Fruit fly (Drosophila melanogaster) whole organism, embryonic: Measurements from ENCODE around the gene CG7912.
A peak's percentile ranks its signal among the peaks of the same experiment; 100 is the strongest.

Experiments
- BEAF-32 ChIP-seq: fragments of 200-800 bp; sonication (Bioruptor generic); optimal IDR thresholded peaks from 3 replicates; lab custom pipeline; 2017; ENCODE audit warnings: missing biosample characterization, missing genetic modification characterization, mild to moderate bottlenecking, moderate library complexity, missing genetic modification reagents
- CG11247 ChIP-seq: fragments of 200-800 bp; sonication (Bioruptor generic); IDR thresholded peaks from 2 replicates; pipeline ENCODE4 v1.3.6; 2022; ENCODE audit warnings: missing biosample characterization, missing genetic modification characterization
- CG12236 ChIP-seq: fragments of 200-800 bp; sonication (Bioruptor generic); optimal IDR thresholded peaks from 2 replicates; lab custom pipeline; 2016; ENCODE audit warnings: missing biosample characterization, missing genetic modification characterization
- CG12659 ChIP-seq: fragments of 200-800 bp; sonication (Bioruptor generic); optimal IDR thresholded peaks from 3 replicates; lab custom pipeline; 2017; ENCODE audit warnings: mild to moderate bottlenecking, missing biosample characterization, missing genetic modification reagents, missing genetic modification characterization
- CG12744 ChIP-seq: fragments of 200-800 bp; sonication (Bioruptor generic); optimal IDR thresholded peaks from 2 replicates; lab custom pipeline; 2016; ENCODE audit warnings: missing biosample characterization, missing genetic modification characterization
- CG13296 ChIP-seq: fragments of 200-800 bp; sonication (Bioruptor generic); optimal IDR thresholded peaks from 3 replicates; lab custom pipeline; 2018; ENCODE audit warnings: missing biosample characterization, mild to moderate bottlenecking, missing genetic modification characterization
- CG15696 ChIP-seq: fragments of 200-800 bp; sonication (Bioruptor generic); optimal IDR thresholded peaks from 2 replicates; lab custom pipeline; 2019; ENCODE audit warnings: missing biosample characterization, mild to moderate bottlenecking, missing genetic modification characterization, moderate library complexity
- CG1603 ChIP-seq: fragments of 200-800 bp; sonication (Bioruptor generic); optimal IDR thresholded peaks from 2 replicates; lab custom pipeline; 2019; ENCODE audit warnings: missing biosample characterization, mild to moderate bottlenecking, missing genetic modification characterization, moderate library complexity
- CG1647 ChIP-seq: fragments of 200-800 bp; sonication (Bioruptor generic); optimal IDR thresholded peaks from 3 replicates; lab custom pipeline; 2016; ENCODE audit warnings: missing biosample characterization, missing genetic modification characterization
- CG16863 ChIP-seq: fragments of 200-800 bp; sonication (Bioruptor generic); optimal IDR thresholded peaks from 3 replicates; lab custom pipeline; 2016; ENCODE audit warnings: missing biosample characterization, missing genetic modification characterization
- CG1792 ChIP-seq: fragments of 200-800 bp; sonication (Bioruptor generic); optimal IDR thresholded peaks from 2 replicates; lab custom pipeline; 2016; ENCODE audit warnings: missing biosample characterization, missing genetic modification characterization
- CG2116 ChIP-seq: fragments of 200-800 bp; sonication (Bioruptor generic); optimal IDR thresholded peaks from 3 replicates; lab custom pipeline; 2018; ENCODE audit warnings: missing biosample characterization, mild to moderate bottlenecking, missing genetic modification characterization
- CG2678 ChIP-seq: fragments of 200-800 bp; sonication (Bioruptor generic); optimal IDR thresholded peaks from 3 replicates; lab custom pipeline; 2019; ENCODE audit warnings: missing biosample characterization, mild to moderate bottlenecking, missing genetic modification characterization, moderate library complexity
- CG30403 ChIP-seq: fragments of 200-800 bp; sonication (Bioruptor generic); optimal IDR thresholded peaks from 3 replicates; lab custom pipeline; 2016; ENCODE audit warnings: missing biosample characterization, missing genetic modification characterization
- CG30431 ChIP-seq: fragments of 200-800 bp; sonication (Bioruptor generic); optimal IDR thresholded peaks from 2 replicates; lab custom pipeline; 2017; ENCODE audit warnings: missing biosample characterization, missing genetic modification characterization
- CG31365 ChIP-seq: fragments of 200-800 bp; sonication (Bioruptor generic); optimal IDR thresholded peaks from 2 replicates; lab custom pipeline; 2018; ENCODE audit warnings: missing biosample characterization, mild to moderate bottlenecking, missing genetic modification characterization
- CG31388 ChIP-seq: fragments of 200-800 bp; sonication (Bioruptor generic); optimal IDR thresholded peaks from 2 replicates; lab custom pipeline; 2016; ENCODE audit warnings: missing biosample characterization, missing genetic modification characterization
- CG3281 ChIP-seq: fragments of 200-800 bp; sonication (Bioruptor generic); optimal IDR thresholded peaks from 3 replicates; lab custom pipeline; 2017; ENCODE audit warnings: missing biosample characterization, mild to moderate bottlenecking, missing genetic modification characterization
- CG34224 ChIP-seq: fragments of 200-800 bp; sonication (Bioruptor generic); IDR thresholded peaks from 3 replicates; pipeline ENCODE4 v1.3.6; 2022; ENCODE audit warnings: missing biosample characterization, missing genetic modification characterization; ENCODE audit not compliant: partially characterized antibody
- CG34376 ChIP-seq: fragments of 200-800 bp; sonication (Bioruptor generic); optimal IDR thresholded peaks from 2 replicates; lab custom pipeline; 2018; ENCODE audit warnings: missing biosample characterization, mild to moderate bottlenecking, missing genetic modification characterization
- CG43689 ChIP-seq: fragments of 200-800 bp; sonication (Bioruptor generic); IDR thresholded peaks from 2 replicates; pipeline ENCODE4 v1.3.6; 2022; ENCODE audit warnings: missing biosample characterization, missing genetic modification characterization
- CG4854 ChIP-seq: fragments of 200-800 bp; sonication (Bioruptor generic); optimal IDR thresholded peaks from 2 replicates; lab custom pipeline; 2016; ENCODE audit warnings: missing biosample characterization, missing genetic modification characterization, inconsistent platforms
- CG7556 ChIP-seq: fragments of 200-800 bp; sonication (Bioruptor generic); optimal IDR thresholded peaks from 2 replicates; lab custom pipeline; 2017; ENCODE audit warnings: missing biosample characterization, mild to moderate bottlenecking, missing genetic modification characterization
- CG7786 ChIP-seq: fragments of 200-800 bp; sonication (Bioruptor generic); optimal IDR thresholded peaks from 2 replicates; lab custom pipeline; 2016; ENCODE audit warnings: missing biosample characterization, missing genetic modification characterization
- CG9876 ChIP-seq: fragments of 200-800 bp; sonication (Bioruptor generic); optimal IDR thresholded peaks from 2 replicates; lab custom pipeline; 2016; ENCODE audit warnings: missing biosample characterization, missing genetic modification characterization
- CG9932 ChIP-seq: fragments of 200-800 bp; sonication (Bioruptor generic); IDR thresholded peaks from 2 replicates; pipeline ENCODE4 v1.3.6; 2022; ENCODE audit warnings: missing biosample characterization, missing genetic modification characterization
- D19A ChIP-seq: fragments of 200-800 bp; optimal IDR thresholded peaks from 3 replicates; lab custom pipeline; 2019; ENCODE audit warnings: missing biosample characterization, mild to moderate bottlenecking, missing genetic modification characterization, moderate library complexity
- E2f1 ChIP-seq: fragments of 200-800 bp; sonication (Bioruptor generic); IDR thresholded peaks from 2 replicates; pipeline ENCODE4 v1.3.6; 2022; ENCODE audit warnings: missing biosample characterization, missing genetic modification characterization
- E2f2 ChIP-seq: fragments of 200-800 bp; sonication (Bioruptor generic); IDR thresholded peaks from 2 replicates; pipeline ENCODE4 v1.3.6; 2022; ENCODE audit warnings: missing biosample characterization, missing genetic modification characterization
- Ets65A ChIP-seq: fragments of 200-800 bp; sonication (Bioruptor generic); peaks from one replicate; lab custom pipeline; 2016; ENCODE audit warnings: missing biosample characterization, missing genetic modification characterization
- Gug ChIP-seq: fragments of 200-800 bp; sonication (Bioruptor generic); IDR thresholded peaks from 4 replicates; pipeline ENCODE4 v1.3.6; 2022; ENCODE audit warnings: missing biosample characterization, missing genetic modification characterization
- HLH54F ChIP-seq: fragments of 200-800 bp; sonication (Bioruptor generic); optimal IDR thresholded peaks from 3 replicates; lab custom pipeline; 2016; ENCODE audit warnings: missing biosample characterization, missing genetic modification characterization
- Lhr ChIP-seq: fragments of 200-800 bp; sonication (Bioruptor generic); optimal IDR thresholded peaks from 3 replicates; lab custom pipeline; 2017; ENCODE audit warnings: mild to moderate bottlenecking, missing biosample characterization, missing genetic modification reagents, missing genetic modification characterization
- Med ChIP-seq: fragments of 200-800 bp; sonication (Bioruptor generic); peaks from one replicate; lab custom pipeline; 2016; ENCODE audit warnings: missing biosample characterization, missing genetic modification characterization, mild to moderate bottlenecking, inconsistent platforms, moderate library complexity
- Nf-YA ChIP-seq: fragments of 200-800 bp; sonication (Bioruptor generic); IDR thresholded peaks from 2 replicates; pipeline ENCODE4 v1.3.6; 2022; ENCODE audit warnings: missing biosample characterization, missing genetic modification characterization
- NfI ChIP-seq: fragments of 200-800 bp; sonication (Bioruptor generic); optimal IDR thresholded peaks from 3 replicates; lab custom pipeline; 2018; ENCODE audit warnings: missing biosample characterization, mild to moderate bottlenecking, missing genetic modification characterization, moderate library complexity
- Oaz ChIP-seq: fragments of 200-800 bp; sonication (Bioruptor generic); IDR thresholded peaks from 2 replicates; pipeline ENCODE4 v1.3.6; 2022; ENCODE audit warnings: missing biosample characterization, missing genetic modification characterization
- Oli ChIP-seq: fragments of 200-800 bp; sonication (Bioruptor generic); optimal IDR thresholded peaks from 2 replicates; lab custom pipeline; 2018; ENCODE audit warnings: missing biosample characterization, mild to moderate bottlenecking, missing genetic modification characterization, moderate library complexity
- Ptx1 ChIP-seq: fragments of 200-800 bp; sonication (Bioruptor generic); IDR thresholded peaks from 2 replicates; pipeline ENCODE4 v1.3.6; 2022; ENCODE audit warnings: missing biosample characterization, missing genetic modification characterization
- Xbp1 ChIP-seq: fragments of 200-800 bp; sonication (Bioruptor generic); optimal IDR thresholded peaks from 3 replicates; lab custom pipeline; 2016; ENCODE audit warnings: missing biosample characterization, mild to moderate bottlenecking, missing genetic modification characterization
- az2 ChIP-seq: fragments of 200-800 bp; sonication (Bioruptor generic); optimal IDR thresholded peaks from 3 replicates; lab custom pipeline; 2016; ENCODE audit warnings: missing biosample characterization, missing genetic modification characterization
- bab2 ChIP-seq: fragments of 200-800 bp; sonication (Bioruptor generic); optimal IDR thresholded peaks from 2 replicates; lab custom pipeline; 2016; ENCODE audit warnings: missing biosample characterization, missing genetic modification characterization
- cas ChIP-seq: fragments of 200-800 bp; sonication (Bioruptor generic); IDR thresholded peaks from 2 replicates; pipeline ENCODE4 v1.3.6; 2022; ENCODE audit warnings: missing biosample characterization, missing genetic modification characterization
- chinmo ChIP-seq: fragments of 200-800 bp; sonication (Bioruptor generic); IDR thresholded peaks from 4 replicates; pipeline ENCODE4 v1.3.6; 2022; ENCODE audit warnings: missing biosample characterization, missing genetic modification characterization; ENCODE audit not compliant: partially characterized antibody
- chn ChIP-seq: fragments of 200-800 bp; sonication (Bioruptor generic); optimal IDR thresholded peaks from 2 replicates; lab custom pipeline; 2016; ENCODE audit warnings: missing biosample characterization, missing genetic modification characterization
- fd102C ChIP-seq: fragments of 200-800 bp; sonication (Bioruptor generic); optimal IDR thresholded peaks from 2 replicates; lab custom pipeline; 2018; ENCODE audit warnings: missing biosample characterization, mild to moderate bottlenecking, missing genetic modification characterization, moderate library complexity
- fd64A ChIP-seq: fragments of 200-800 bp; sonication (Bioruptor generic); optimal IDR thresholded peaks from 3 replicates; lab custom pipeline; 2018; ENCODE audit warnings: missing biosample characterization, mild to moderate bottlenecking, missing genetic modification characterization
- fu2 ChIP-seq: fragments of 200-800 bp; sonication (Bioruptor generic); optimal IDR thresholded peaks from 2 replicates; lab custom pipeline; 2016; ENCODE audit warnings: missing biosample characterization, missing genetic modification characterization
- gt ChIP-seq: fragments of 200-800 bp; sonication (Bioruptor generic); IDR thresholded peaks from 2 replicates; pipeline ENCODE4 v1.3.6; 2022; ENCODE audit warnings: missing biosample characterization, missing genetic modification characterization
- nau ChIP-seq: fragments of 200-800 bp; sonication (Bioruptor generic); optimal IDR thresholded peaks from 3 replicates; lab custom pipeline; 2017; ENCODE audit warnings: missing biosample characterization, mild to moderate bottlenecking, missing genetic modification characterization, missing genetic modification reagents
- p53 ChIP-seq: fragments of 200-800 bp; sonication (Bioruptor generic); optimal IDR thresholded peaks from 2 replicates; lab custom pipeline; 2016; ENCODE audit warnings: missing biosample characterization, missing genetic modification characterization
- sens ChIP-seq: fragments of 200-800 bp; sonication (Bioruptor generic); peaks from one replicate; lab custom pipeline; 2016; ENCODE audit warnings: missing biosample characterization, missing genetic modification characterization
- sob ChIP-seq: fragments of 200-800 bp; sonication (Bioruptor generic); IDR thresholded peaks from 2 replicates; pipeline ENCODE4 v1.3.6; 2022; ENCODE audit warnings: missing biosample characterization, missing genetic modification characterization

The CG7912 gene

dm6 chr3R:30021009-30021408 is 12.0 kb upstream of the CG7912 start (continued):
- TF ChIP-seq HLH54F (GFP tag; lab: Kevin White, UChicago) = no peak
- TF ChIP-seq BEAF-32 (GFP tag; lab: Kevin White, UChicago) = no peak
- TF ChIP-seq CG9932 (GFP tag; lab: Robert Waterston, UW) = no peak
- peak; percentile 44 for TF ChIP-seq CG30403
- no peak for TF ChIP-seq Oaz (GFP tag; lab: Robert Waterston, UW)
- TF ChIP-seq CG43689 (GFP tag; lab: Robert Waterston, UW) = no peak
- no peak for TF ChIP-seq CG12236
- no peak for TF ChIP-seq NfI
- 0 out of 2 replicates have a peak, but pooled peaks have one; percentile 31 for TF ChIP-seq Ptx1 (GFP tag; lab: Robert Waterston, UW)
- no peak for TF ChIP-seq gt
- no peak for TF ChIP-seq sob (GFP tag; lab: Robert Waterston, UW)
- TF ChIP-seq CG7556 (GFP tag; lab: Kevin White, UChicago) = no peak
- no peak for TF ChIP-seq bab2 (GFP tag; lab: Kevin White, UChicago)
- TF ChIP-seq CG2116 = no peak
- peak; percentile 38 for TF ChIP-seq CG2678 (tag; lab: Kevin White, UChicago)
- TF ChIP-seq CG9876 (GFP tag; lab: Kevin White, UChicago) = no peak
- TF ChIP-seq Oli (tag; lab: Kevin White, UChicago) = peak; percentile 33
- TF ChIP-seq CG34224 (GFP tag; lab: Robert Waterston, UW) = no peak
- no peak for TF ChIP-seq CG31365
- no peak for TF ChIP-seq CG1792 (GFP tag; lab: Kevin White, UChicago)
- TF ChIP-seq nau = no peak
- TF ChIP-seq fd102C (GFP tag; lab: Kevin White, UChicago) = no peak
- no peak for TF ChIP-seq CG12659 (GFP tag; lab: Kevin White, UChicago)
- no peak for TF ChIP-seq CG16863 (GFP tag; lab: Kevin White, UChicago)
- no peak for TF ChIP-seq CG1647 (GFP tag; lab: Kevin White, UChicago)
- no peak for TF ChIP-seq Nf-YA (GFP tag; lab: Robert Waterston, UW)
- TF ChIP-seq CG1603 (tag; lab: Kevin White, UChicago) = no peak
- TF ChIP-seq CG3281 = no peak
- peak; percentile 29 for TF ChIP-seq Xbp1 (GFP tag; lab: Kevin White, UChicago)
- no peak for TF ChIP-seq sens (GFP tag; lab: Kevin White, UChicago)
- peak; percentile 3 for TF ChIP-seq az2 (GFP tag; lab: Kevin White, UChicago)
- no peak for TF ChIP-seq E2f1 (GFP tag; lab: Robert Waterston, UW)
- TF ChIP-seq Ets65A = no peak
- no peak for TF ChIP-seq CG30431 (GFP tag; lab: Kevin White, UChicago)
- TF ChIP-seq fd64A (GFP tag; lab: Kevin White, UChicago) = no peak
- TF ChIP-seq CG13296 (GFP tag; lab: Kevin White, UChicago) = no peak
- no peak for TF ChIP-seq CG4854
- no peak for TF ChIP-seq p53 (GFP tag; lab: Kevin White, UChicago)
- TF ChIP-seq Lhr = no peak
- TF ChIP-seq CG31388 (GFP tag; lab: Kevin White, UChicago) = no peak
- no peak for TF ChIP-seq chn (GFP tag; lab: Kevin White, UChicago)
- TF ChIP-seq CG34376 (GFP tag; lab: Kevin White, UChicago) = no peak
- TF ChIP-seq chinmo (GFP tag; lab: Robert Waterston, UW) = no peak
- TF ChIP-seq Gug = no peak
- no peak for TF ChIP-seq CG7786 (GFP tag; lab: Kevin White, UChicago)
- TF ChIP-seq cas = no peak
- TF ChIP-seq Med = peak; percentile 22
- TF ChIP-seq D19A (tag; lab: Kevin White, UChicago) = no peak
- TF ChIP-seq CG15696 (tag; lab: Kevin White, UChicago) = no peak
- no peak for TF ChIP-seq CG11247 (GFP tag; lab: Robert Waterston, UW)
- no peak for TF ChIP-seq CG12744 (GFP tag; lab: Kevin White, UChicago)
- TF ChIP-seq E2f2 (GFP tag; lab: Robert Waterston, UW) = no peak; the same call in 1 of the 2 replicates
- no peak for TF ChIP-seq fu2 (GFP tag; lab: Kevin White, UChicago)
